Worm (Caenorhabditis elegans): Measurements from ENCODE around the gene unc-25.

The unc-25 gene

DNA sequence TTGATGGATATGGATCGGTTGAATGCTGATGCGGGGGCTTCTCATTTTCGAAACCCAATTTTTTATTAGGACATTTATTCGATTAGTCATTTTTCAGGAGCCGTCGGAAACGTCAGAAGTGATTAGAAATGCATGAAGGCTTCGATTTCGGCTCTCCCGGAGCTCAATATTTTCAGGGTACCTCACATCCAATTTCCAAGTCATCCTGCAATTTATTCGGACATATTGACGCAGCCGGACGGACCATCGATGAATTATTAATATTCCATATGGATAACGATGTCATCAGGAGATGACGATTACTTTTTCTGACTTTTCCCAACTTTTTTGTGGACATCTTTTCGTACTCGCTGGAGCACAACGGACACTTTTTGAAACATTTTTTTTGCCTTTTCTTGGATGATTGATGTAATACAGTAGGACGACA lies 35.8 kb upstream of the unc-25 start (continued):
- peak; percentile 55 for TF ChIP-seq nhr-90 (tag; optimal IDR thresholded peaks at IDR 0.05)
- peak; percentile 83 for TF ChIP-seq B0336.3 (GFP tag; IDR thresholded peaks at IDR 0.05)
- peak; percentile 46 for TF ChIP-seq lin-54 (GFP tag; optimal IDR thresholded peaks at IDR 0.05)
- no peak for TF ChIP-seq madf-3 (GFP tag; IDR thresholded peaks at IDR 0.05)
- TF ChIP-seq let-526 (GFP tag; IDR thresholded peaks at IDR 0.05): no peak
- no peak for TF ChIP-seq ztf-3 (GFP tag; optimal IDR thresholded peaks at IDR 0.05)
- no peak for TF ChIP-seq lsl-1 (GFP tag; optimal IDR thresholded peaks at IDR 0.05)
- no peak for TF ChIP-seq ztf-28 (GFP tag; IDR thresholded peaks at IDR 0.05)
- TF ChIP-seq Y56A3A.18 (GFP tag; IDR thresholded peaks at IDR 0.05): 0 out of 2 replicates have a peak, but pooled peaks have one; percentile 50
- TF ChIP-seq ceh-79 (tag; optimal IDR thresholded peaks at IDR 0.05): peak; percentile 74
- TF ChIP-seq K11D2.4 (GFP tag; IDR thresholded peaks at IDR 0.05): no peak
- TF ChIP-seq ZK185.1 (tag; optimal IDR thresholded peaks at IDR 0.05; ENCODE audit: poor library complexity, severe bottlenecking): no peak
- TF ChIP-seq xnd-1 (tag; optimal IDR thresholded peaks at IDR 0.05): peak; percentile 12
- no peak for TF ChIP-seq unc-62 (GFP tag; optimal IDR thresholded peaks at IDR 0.05)
- TF ChIP-seq attf-6 (GFP tag; IDR thresholded peaks at IDR 0.05): peak; percentile 56
- TF ChIP-seq F49E8.2 (tag; optimal IDR thresholded peaks at IDR 0.05; ENCODE audit: insufficient read depth): peak; percentile 83
- no peak for TF ChIP-seq snpc-1.1 (tag; optimal IDR thresholded peaks at IDR 0.05; ENCODE audit: insufficient read depth)
- TF ChIP-seq F39B2.1 (GFP tag; IDR thresholded peaks at IDR 0.05): peak; percentile 64; the same call in 1 of the 2 replicates
- no peak for TF ChIP-seq hlh-26 (GFP tag; conservative IDR thresholded peaks at IDR 0.05)
- TF ChIP-seq ztf-6 (GFP tag; IDR thresholded peaks at IDR 0.05): no peak
- no peak for TF ChIP-seq B0261.1 (tag; optimal IDR thresholded peaks at IDR 0.05)
- no peak for TF ChIP-seq mxl-1 (tag; optimal IDR thresholded peaks at IDR 0.05)
- no peak for TF ChIP-seq lsy-27 (tag; optimal IDR thresholded peaks at IDR 0.05; ENCODE audit: borderline replicate concordance, insufficient read depth)
- TF ChIP-seq sptf-2 (GFP tag; optimal IDR thresholded peaks at IDR 0.05): no peak
- TF ChIP-seq lir-1 (GFP tag; conservative IDR thresholded peaks at IDR 0.05): no peak
- TF ChIP-seq hmg-1.2 (GFP tag; IDR thresholded peaks at IDR 0.05): peak; percentile 25
- no peak for TF ChIP-seq tbp1 (GFP tag; optimal IDR thresholded peaks at IDR 0.05)
- peak; percentile 69 for TF ChIP-seq athp-1 (tag; optimal IDR thresholded peaks at IDR 0.05)
- peak; percentile 87 for TF ChIP-seq nfyb-1 (GFP tag; IDR thresholded peaks at IDR 0.05)
- no peak for TF ChIP-seq F37B4.10 (GFP tag; IDR thresholded peaks at IDR 0.05)
- no peak for TF ChIP-seq ccch-3 (GFP tag; optimal IDR thresholded peaks at IDR 0.05)
- no peak for TF ChIP-seq hlh-12 (tag; optimal IDR thresholded peaks at IDR 0.05)
- TF ChIP-seq pha-4 (tag; optimal IDR thresholded peaks at IDR 0.05): no peak
- no peak for TF ChIP-seq K12H6.12 (tag; optimal IDR thresholded peaks at IDR 0.05)
- TF ChIP-seq let-607 (tag; optimal IDR thresholded peaks at IDR 0.05): peak; percentile 13 to 45
- TF ChIP-seq lin-40 (tag; optimal IDR thresholded peaks at IDR 0.05): peak; percentile 71
- peak; percentile 78 for TF ChIP-seq chd-7 (tag; optimal IDR thresholded peaks at IDR 0.05)
- TF ChIP-seq nhr-27 (tag; optimal IDR thresholded peaks at IDR 0.05): no peak
- peak; percentile 51; the same call in 1 of the 2 replicates for TF ChIP-seq mcd-1 (GFP tag; IDR thresholded peaks at IDR 0.05)
- peak in 1 of 3 experiments; percentile 17 for TF ChIP-seq lin-35 (GFP tag; optimal IDR thresholded peaks at IDR 0.05)
- TF ChIP-seq C06A6.2 (GFP tag; conservative IDR thresholded peaks at IDR 0.05): no peak
- TF ChIP-seq rpc-1 (optimal IDR thresholded peaks at IDR 0.05): no peak
- no peak for TF ChIP-seq rpc-1 (tag; optimal IDR thresholded peaks at IDR 0.05)
- TF ChIP-seq B0019.2 (GFP tag; conservative IDR thresholded peaks at IDR 0.05): no peak
- no peak for TF ChIP-seq ets-4 (GFP tag; optimal IDR thresholded peaks at IDR 0.05)
- no peak for TF ChIP-seq bed-1 (GFP tag; IDR thresholded peaks at IDR 0.05)
- TF ChIP-seq madf-6 (GFP tag; IDR thresholded peaks at IDR 0.05): peak; percentile 66
- TF ChIP-seq pbrm-1 (GFP tag; IDR thresholded peaks at IDR 0.05): 0 out of 2 replicates have a peak, but pooled peaks have one; percentile 65
- peak; percentile 46 for TF ChIP-seq dpff-1 (tag; optimal IDR thresholded peaks at IDR 0.05)

All from whole organism, young adult.